Worm (Caenorhabditis elegans): ENCODE data around the gene nhr-241.

DNA sequence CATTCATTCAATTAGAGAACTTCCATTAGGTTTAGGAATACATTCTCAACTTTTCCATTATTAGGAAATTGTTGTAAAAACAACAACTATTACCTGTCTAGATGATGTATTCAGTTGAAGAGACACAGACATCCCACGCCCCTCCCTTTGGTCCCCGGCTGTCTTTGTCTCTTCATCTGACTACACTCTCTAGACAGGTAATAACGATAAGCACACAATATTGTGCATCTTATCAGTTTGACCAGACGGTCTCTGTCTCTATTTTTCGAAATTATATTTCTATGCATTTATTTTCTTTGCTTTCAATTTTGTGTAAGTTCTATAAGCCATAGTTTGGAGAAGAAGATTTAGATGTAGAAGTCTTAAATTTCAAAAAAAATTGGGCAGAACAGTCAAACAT lies 2.1 kb downstream of the nhr-241 start, which contains the start of gene Y69H2.9:
- no peak for TF ChIP-seq flt-1 (GFP tag; IDR thresholded peaks at IDR 0.05)
- no peak for TF ChIP-seq tra-4 (tag; optimal IDR thresholded peaks at IDR 0.05)
- TF ChIP-seq hmg-4 (GFP tag; optimal IDR thresholded peaks at IDR 0.05), result no peak
- TF ChIP-seq scrt-1 (GFP tag; IDR thresholded peaks at IDR 0.05), result no peak
- no peak for TF ChIP-seq aly-1 (tag; optimal IDR thresholded peaks at IDR 0.05)
- no peak for TF ChIP-seq tbx-11 (GFP tag; IDR thresholded peaks at IDR 0.05)
- TF ChIP-seq tbx-37 (GFP tag; conservative IDR thresholded peaks at IDR 0.05), result no peak
- TF ChIP-seq ama-1 (optimal IDR thresholded peaks at IDR 0.05), result no peak
- no peak for TF ChIP-seq B0310.2 (tag; optimal IDR thresholded peaks at IDR 0.05)

Measured in whole organism, early embryonic.